Worm (Caenorhabditis elegans) whole organism, late embryonic: ENCODE data around the gene F23H12.7.

Source experiments
- ama-1 ChIP-seq: fragments of 150-350 bp; optimal IDR thresholded peaks from 2 replicates; lab custom pipeline; 2014
- nhr-11 ChIP-seq: fragments of 150-350 bp; optimal IDR thresholded peaks from 2 replicates; lab custom pipeline; 2014; ENCODE audit warnings: missing biosample characterization, missing genetic modification characterization
- rnt-1 ChIP-seq: sonication (generic microtip); optimal IDR thresholded peaks from 2 replicates; lab custom pipeline; 2016; ENCODE audit warnings: missing genetic modification characterization, missing compliant biosample characterization
- sox-2 ChIP-seq: fragments of 200-800 bp; sonication (Bioruptor generic); IDR thresholded peaks from 2 replicates; pipeline ENCODE4 v1.3.6; 2022; ENCODE audit warnings: missing genetic modification reagents, missing genetic modification characterization, missing compliant biosample characterization
- tbx-2 ChIP-seq: sonication (generic microtip); optimal IDR thresholded peaks from 2 replicates; lab custom pipeline; 2016; ENCODE audit warnings: missing genetic modification characterization, missing compliant biosample characterization
- unc-3 ChIP-seq, 2 experiments: fragments of 200-800 bp in 1 of 2; sonication (Bioruptor generic) in 1 of 2; sonication (generic microtip) in 1 of 2; conservative IDR thresholded peaks in 1 of 2; optimal IDR thresholded peaks in 1 of 2; 2 replicates each; pipeline versions ENCODE4 v1.3.6 to Lab custom; 2016 to 2022; ENCODE audit warnings: missing compliant biosample characterization in 2 of 2, missing genetic modification characterization in 2 of 2, missing genetic modification reagents in 1 of 2

DNA sequence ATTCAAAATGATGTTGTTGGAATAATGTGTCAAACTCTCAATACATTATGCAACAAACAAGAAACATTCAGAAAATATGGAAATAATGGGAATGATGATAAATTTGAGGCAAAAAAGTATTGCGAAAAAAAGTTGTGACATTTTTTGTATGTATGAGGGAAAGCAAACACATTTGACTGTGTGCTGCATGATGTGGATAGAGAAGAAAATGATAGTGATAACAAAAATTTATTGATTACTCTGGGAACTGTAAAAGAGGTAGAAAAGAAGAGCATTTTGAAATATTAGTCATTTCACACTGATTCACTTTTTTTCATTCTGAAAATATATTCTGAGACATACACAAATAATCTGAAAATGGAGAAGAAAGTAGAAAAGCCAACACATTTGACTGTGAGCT, 23.6 kb upstream of the F23H12.7 start:
- TF ChIP-seq rnt-1 (tag; lab: Kevin White, UChicago) (no peak), tbx-2 (tag; lab: Kevin White, UChicago) (no peak), ama-1 (lab: Kevin White, UChicago) (no peak), sox-2 (GFP tag; lab: Robert Waterston, UW) (no peak), nhr-11 (tag; lab: Kevin White, UChicago) (no peak), unc-3 (GFP tag; conservative IDR thresholded peaks at IDR 0.05; lab: Robert Waterston, UW) (no peak), unc-3 (tag; optimal IDR thresholded peaks at IDR 0.05; lab: Kevin White, UChicago) (no peak)
